Worm (Caenorhabditis elegans) whole organism, L1 larva: Measurements from ENCODE around the gene ocr-1.
A peak's percentile ranks its signal among the peaks of the same experiment; 100 is the strongest.

Experiments
- C16A3.4 ChIP-seq: fragments of 150-350 bp; optimal IDR thresholded peaks from 2 replicates; lab custom pipeline; 2014; ENCODE audit warnings: missing biosample characterization, missing genetic modification characterization
- F16B12.6 ChIP-seq: fragments of 150-350 bp; optimal IDR thresholded peaks from 2 replicates; lab custom pipeline; 2014; ENCODE audit warnings: missing biosample characterization, missing genetic modification characterization
- aha-1 ChIP-seq: fragments of 150-350 bp; optimal IDR thresholded peaks from 2 replicates; lab custom pipeline; 2014; ENCODE audit warnings: missing biosample characterization, missing genetic modification characterization
- alr-1 ChIP-seq: fragments of 200-800 bp; sonication (Bioruptor generic); optimal IDR thresholded peaks from 2 replicates; lab custom pipeline; 2018; ENCODE audit warnings: borderline replicate concordance, mild to moderate bottlenecking, missing genetic modification characterization, missing compliant biosample characterization
- blmp-1 ChIP-seq: fragments of 150-350 bp; optimal IDR thresholded peaks from 2 replicates; lab custom pipeline; 2014; ENCODE audit warnings: missing biosample characterization, missing genetic modification characterization
- ceh-63 ChIP-seq: fragments of 200-800 bp; sonication (Bioruptor generic); optimal IDR thresholded peaks from 2 replicates; lab custom pipeline; 2018; ENCODE audit warnings: mild to moderate bottlenecking, missing genetic modification characterization, missing compliant biosample characterization
- ceh-8 ChIP-seq: fragments of 200-800 bp; sonication (Bioruptor generic); optimal IDR thresholded peaks from 2 replicates; lab custom pipeline; 2018; ENCODE audit warnings: mild to moderate bottlenecking, missing genetic modification characterization, moderate library complexity, missing compliant biosample characterization
- ceh-82 ChIP-seq, 3 experiments: fragments of 150-350 bp in 1 of 3; sonication (generic microtip) in 2 of 3; optimal IDR thresholded peaks; 2 replicates each; lab custom pipeline; 2014 to 2017; ENCODE audit warnings: missing biosample characterization in 3 of 3, missing genetic modification characterization in 3 of 3
- dpl-1 ChIP-seq, 3 experiments: fragments of 150-350 bp in 2 of 3; sonication (generic microtip) in 1 of 3; optimal IDR thresholded peaks; 2 replicates each; lab custom pipeline; 2014 to 2017; ENCODE audit warnings: missing biosample characterization in 3 of 3, missing genetic modification characterization in 3 of 3, missing genetic modification reagents in 3 of 3
- efl-1 ChIP-seq, 4 experiments: fragments of 150-350 bp; optimal IDR thresholded peaks in 3 of 4; peaks in 1 of 4; 1 replicate in 1 of 4; 2 replicates in 3 of 4; lab custom pipeline; 2014; ENCODE audit warnings: missing biosample characterization in 2 of 4, missing genetic modification characterization in 2 of 4, missing genetic modification reagents in 2 of 4
- elt-2 ChIP-seq: sonication (generic microtip); optimal IDR thresholded peaks from 2 replicates; lab custom pipeline; 2016; ENCODE audit warnings: missing genetic modification characterization, mild to moderate bottlenecking, inconsistent platforms, missing compliant biosample characterization, missing genetic modification reagents
- ets-5 ChIP-seq: fragments of 200-800 bp; sonication (Bioruptor generic); IDR thresholded peaks from 2 replicates; pipeline ENCODE4 v1.3.6; 2022; ENCODE audit warnings: missing genetic modification characterization, missing compliant biosample characterization
- fkh-10 ChIP-seq: sonication (generic microtip); optimal IDR thresholded peaks from 2 replicates; lab custom pipeline; 2017; ENCODE audit warnings: missing biosample characterization, missing genetic modification reagents, missing genetic modification characterization
- fkh-4 ChIP-seq: sonication (generic microtip); optimal IDR thresholded peaks from 2 replicates; lab custom pipeline; 2016; ENCODE audit warnings: missing compliant biosample characterization, missing genetic modification characterization, borderline replicate concordance
- fkh-8 ChIP-seq: sonication (generic microtip); optimal IDR thresholded peaks from 2 replicates; lab custom pipeline; 2016; ENCODE audit warnings: mild to moderate bottlenecking, missing genetic modification characterization, missing compliant biosample characterization
- grh-1 ChIP-seq: fragments of 200-800 bp; sonication (Bioruptor generic); IDR thresholded peaks from 2 replicates; pipeline ENCODE4 v1.3.6; 2022; ENCODE audit warnings: missing genetic modification reagents, missing genetic modification characterization, missing compliant biosample characterization
- hlh-4 ChIP-seq: sonication (generic microtip); optimal IDR thresholded peaks from 2 replicates; lab custom pipeline; 2016; ENCODE audit warnings: mild to moderate bottlenecking, missing genetic modification characterization, missing compliant biosample characterization
- hpl-2 ChIP-seq: fragments of 150-350 bp; optimal IDR thresholded peaks from 2 replicates; lab custom pipeline; 2014; ENCODE audit warnings: missing biosample characterization, missing genetic modification reagents, missing genetic modification characterization
- irx-1 ChIP-seq: sonication (generic microtip); optimal IDR thresholded peaks from 2 replicates; lab custom pipeline; 2016; ENCODE audit warnings: missing genetic modification characterization, missing compliant biosample characterization
- isw-1 ChIP-seq: fragments of 200-800 bp; sonication (Bioruptor generic); IDR thresholded peaks from 2 replicates; pipeline ENCODE4 v1.3.6; 2022; ENCODE audit warnings: missing genetic modification characterization, missing compliant biosample characterization
- jun-1 ChIP-seq: fragments of 150-350 bp; optimal IDR thresholded peaks from 2 replicates; lab custom pipeline; 2014; ENCODE audit warnings: missing biosample characterization, missing genetic modification reagents, missing genetic modification characterization
- lin-35 ChIP-seq, 2 experiments: fragments of 150-350 bp; optimal IDR thresholded peaks; 2 replicates each; lab custom pipeline; 2014; ENCODE audit warnings: missing biosample characterization in 2 of 2, missing genetic modification characterization in 2 of 2, missing genetic modification reagents in 2 of 2
- lsy-2 ChIP-seq, 2 experiments: fragments of 150-350 bp; optimal IDR thresholded peaks; 2 replicates each; lab custom pipeline; 2014; ENCODE audit warnings: missing biosample characterization in 2 of 2, missing genetic modification characterization in 2 of 2
- mab-9 ChIP-seq: fragments of 200-800 bp; sonication (Bioruptor generic); IDR thresholded peaks from 2 replicates; pipeline ENCODE4 v1.3.6; 2022; ENCODE audit warnings: missing genetic modification reagents, missing genetic modification characterization, missing compliant biosample characterization
- nhr-11 ChIP-seq: fragments of 150-350 bp; optimal IDR thresholded peaks from 2 replicates; lab custom pipeline; 2014; ENCODE audit warnings: missing biosample characterization, missing genetic modification characterization
- nhr-12 ChIP-seq: sonication (generic microtip); optimal IDR thresholded peaks from 2 replicates; lab custom pipeline; 2017; ENCODE audit warnings: missing biosample characterization, missing genetic modification characterization
- nhr-19 ChIP-seq: fragments of 200-800 bp; sonication (Bioruptor generic); conservative IDR thresholded peaks from 2 replicates; pipeline ENCODE4 v1.3.6; 2022; ENCODE audit warnings: missing genetic modification characterization, missing compliant biosample characterization
- nhr-20 ChIP-seq: sonication (generic microtip); optimal IDR thresholded peaks from 2 replicates; lab custom pipeline; 2016; ENCODE audit warnings: mild to moderate bottlenecking, missing genetic modification characterization, missing compliant biosample characterization
- nhr-237 ChIP-seq: fragments of 150-350 bp; optimal IDR thresholded peaks from 2 replicates; lab custom pipeline; 2014; ENCODE audit warnings: missing biosample characterization, missing genetic modification characterization
- nhr-71 ChIP-seq: sonication (generic microtip); optimal IDR thresholded peaks from 2 replicates; lab custom pipeline; 2016; ENCODE audit warnings: mild to moderate bottlenecking, missing genetic modification characterization, moderate library complexity, missing compliant biosample characterization
- nhr-76 ChIP-seq: sonication (generic microtip); optimal IDR thresholded peaks from 2 replicates; lab custom pipeline; 2017; ENCODE audit warnings: missing biosample characterization, missing genetic modification characterization
- nhr-77 ChIP-seq: fragments of 150-350 bp; optimal IDR thresholded peaks from 2 replicates; lab custom pipeline; 2014; ENCODE audit warnings: missing biosample characterization, missing genetic modification characterization
- rnt-1 ChIP-seq: sonication (generic microtip); optimal IDR thresholded peaks from 2 replicates; lab custom pipeline; 2016; ENCODE audit warnings: mild to moderate bottlenecking, missing genetic modification characterization, moderate library complexity, missing compliant biosample characterization
- skn-1 ChIP-seq: fragments of 150-350 bp; optimal IDR thresholded peaks from 2 replicates; lab custom pipeline; 2014; ENCODE audit warnings: missing biosample characterization, missing genetic modification characterization
- snu-23 ChIP-seq: sonication (generic microtip); optimal IDR thresholded peaks from 2 replicates; lab custom pipeline; 2016; ENCODE audit warnings: missing genetic modification characterization, missing compliant biosample characterization
- sup-37 ChIP-seq: fragments of 200-800 bp; sonication (Bioruptor generic); optimal IDR thresholded peaks from 2 replicates; lab custom pipeline; 2018; ENCODE audit warnings: mild to moderate bottlenecking, missing genetic modification characterization, missing compliant biosample characterization
- swsn-7 ChIP-seq: sonication (generic microtip); optimal IDR thresholded peaks from 2 replicates; lab custom pipeline; 2016; ENCODE audit warnings: missing genetic modification characterization, missing compliant biosample characterization
- tbx-2 ChIP-seq: sonication (generic microtip); optimal IDR thresholded peaks from 2 replicates; lab custom pipeline; 2016; ENCODE audit warnings: missing genetic modification characterization, missing compliant biosample characterization
- unc-130 ChIP-seq: fragments of 150-350 bp; optimal IDR thresholded peaks from 2 replicates; lab custom pipeline; 2017; ENCODE audit warnings: missing biosample characterization, missing genetic modification characterization, inconsistent platforms
- unc-30 ChIP-seq: sonication (generic microtip); optimal IDR thresholded peaks from 2 replicates; lab custom pipeline; 2017; ENCODE audit warnings: missing biosample characterization, missing genetic modification characterization
- unc-86 ChIP-seq: sonication (generic microtip); optimal IDR thresholded peaks from 2 replicates; lab custom pipeline; 2016; ENCODE audit warnings: missing genetic modification characterization, missing compliant biosample characterization
- unc-98 ChIP-seq: fragments of 200-800 bp; sonication (Bioruptor generic); IDR thresholded peaks from 2 replicates; pipeline ENCODE4 v1.3.6; 2022; ENCODE audit warnings: missing genetic modification characterization, missing compliant biosample characterization
- vab-15 ChIP-seq: sonication (generic microtip); optimal IDR thresholded peaks from 2 replicates; lab custom pipeline; 2017; ENCODE audit warnings: missing genotype, mild to moderate bottlenecking, missing genetic modification characterization, missing compliant biosample characterization
- zip-4 ChIP-seq: fragments of 200-800 bp; sonication (Bioruptor generic); optimal IDR thresholded peaks from 2 replicates; lab custom pipeline; 2018; ENCODE audit warnings: mild to moderate bottlenecking, missing genetic modification characterization, moderate library complexity, missing compliant biosample characterization

The ocr-1 gene

ce11 chrV:10764066-10764465 is at the start of gene ocr-1:
ocr-1 (plus strand) TSS chrV:10764366.
- TF ChIP-seq nhr-77 = no peak
- no peak for TF ChIP-seq isw-1 (GFP tag; lab: Robert Waterston, UW)
- no peak for TF ChIP-seq snu-23 (GFP tag; lab: Kevin White, UChicago)
- TF ChIP-seq F16B12.6 (tag; lab: Kevin White, UChicago) = no peak
- TF ChIP-seq unc-130 (tag; lab: Kevin White, UChicago) = no peak
- TF ChIP-seq mab-9 = no peak
- TF ChIP-seq nhr-19 (GFP tag; lab: Robert Waterston, UW) = no peak
- no peak for TF ChIP-seq skn-1

ce11 chrV:10714630-10715029 is 49.5 kb upstream of the ocr-1 start:
- TF ChIP-seq ceh-82 (tag; optimal IDR thresholded peaks at IDR 0.05; lab: Kevin White, UChicago) = no peak
- no peak for TF ChIP-seq zip-4 (GFP tag; lab: Kevin White, UChicago)
- no peak for TF ChIP-seq irx-1
- TF ChIP-seq nhr-76 (tag; lab: Kevin White, UChicago) = no peak
- peak in 1 of 2 experiments; percentile 2 for TF ChIP-seq lin-35 (GFP tag; optimal IDR thresholded peaks at IDR 0.05; lab: Kevin White, UChicago)
- TF ChIP-seq elt-2 (tag; lab: Kevin White, UChicago) = no peak
- TF ChIP-seq hpl-2 (GFP tag; lab: Kevin White, UChicago) = no peak
- TF ChIP-seq sup-37 (GFP tag; lab: Kevin White, UChicago) = no peak
- TF ChIP-seq fkh-8 (tag; lab: Kevin White, UChicago) = no peak
- TF ChIP-seq efl-1 (optimal IDR thresholded peaks at IDR 0.05; lab: Kevin White, UChicago) = no peak
- peak in 1 of 2 experiments; percentile 87 for TF ChIP-seq efl-1 (GFP tag; optimal IDR thresholded peaks at IDR 0.05 in 1 of 2; lab: Kevin White, UChicago)
- no peak for TF ChIP-seq ceh-8 (GFP tag; lab: Kevin White, UChicago)
- no peak for TF ChIP-seq hlh-4 (tag; lab: Kevin White, UChicago)
- no peak for TF ChIP-seq vab-15 (tag; lab: Kevin White, UChicago)

- peak; percentile 96 for TF ChIP-seq nhr-19 (GFP tag; lab: Robert Waterston, UW)
- TF ChIP-seq zip-4 (GFP tag; lab: Kevin White, UChicago) = peak; percentile 89
- peak; percentile 92 for TF ChIP-seq skn-1
- no peak for TF ChIP-seq hlh-4 (tag; lab: Kevin White, UChicago)
- TF ChIP-seq unc-98 = peak; percentile 48; the same call in 1 of the 2 replicates
- TF ChIP-seq ets-5 = no peak
- TF ChIP-seq grh-1 (GFP tag; lab: Robert Waterston, UW) = peak; percentile 93
- peak; percentile 94 for TF ChIP-seq fkh-10 (GFP tag; lab: Kevin White, UChicago)
- peak; percentile 90 for TF ChIP-seq swsn-7 (tag; lab: Kevin White, UChicago)
- peak; percentile 79 for TF ChIP-seq C16A3.4
- TF ChIP-seq nhr-77 = peak; percentile 75
- peak; percentile 86 for TF ChIP-seq blmp-1 (tag; lab: Kevin White, UChicago)
- peak; percentile 31 for TF ChIP-seq hpl-2 (GFP tag; lab: Kevin White, UChicago)
- TF ChIP-seq unc-130 (tag; lab: Kevin White, UChicago) = peak; percentile 92
- TF ChIP-seq fkh-4 (tag; lab: Kevin White, UChicago) = peak; percentile 85
- peak; percentile 92 for TF ChIP-seq irx-1
- TF ChIP-seq alr-1 = no peak
- peak; percentile 67 for TF ChIP-seq nhr-237 (tag; lab: Kevin White, UChicago)
- TF ChIP-seq jun-1 (tag; lab: Kevin White, UChicago) = peak; percentile 85
- TF ChIP-seq F16B12.6 (tag; lab: Kevin White, UChicago) = peak; percentile 21
- TF ChIP-seq nhr-11 (tag; lab: Kevin White, UChicago) = no peak
- peak; percentile 98 for TF ChIP-seq rnt-1 (tag; lab: Kevin White, UChicago)
- TF ChIP-seq aha-1 (tag; lab: Kevin White, UChicago) = peak; percentile 82
- TF ChIP-seq lin-35 (GFP tag; optimal IDR thresholded peaks at IDR 0.05; lab: Kevin White, UChicago) = peak; percentile 71 to 73
- peak; percentile 93 for TF ChIP-seq nhr-20 (tag; lab: Kevin White, UChicago)
- TF ChIP-seq unc-86 (tag; lab: Kevin White, UChicago) = peak; percentile 91
- peak; percentile 89 to 90 for TF ChIP-seq lsy-2 (tag; optimal IDR thresholded peaks at IDR 0.05; lab: Kevin White, UChicago)
- peak; percentile 46 to 62 (median 60) for TF ChIP-seq dpl-1 (GFP tag; optimal IDR thresholded peaks at IDR 0.05; lab: Kevin White, UChicago)
- TF ChIP-seq nhr-71 (tag; lab: Kevin White, UChicago) = peak; percentile 98
- TF ChIP-seq unc-30 (tag; lab: Kevin White, UChicago) = no peak
- peak; percentile 43 for TF ChIP-seq ceh-63 (GFP tag; lab: Kevin White, UChicago)
- TF ChIP-seq nhr-12 (tag; lab: Kevin White, UChicago) = no peak
- TF ChIP-seq tbx-2 (tag; lab: Kevin White, UChicago) = peak; percentile 94
Observed at ce11 chrV:10715158-10716152, 48.7 kb upstream of the ocr-1 start.
